Worm (Caenorhabditis elegans) whole organism, midembryonic: Measurements from ENCODE around the gene gln-1.
A peak's percentile ranks its signal among the peaks of the same experiment; 100 is the strongest.

Experiments
- T22C8.4 ChIP-seq: fragments of 200-800 bp; sonication (Bioruptor generic); IDR thresholded peaks from 2 replicates; pipeline ENCODE4 v1.3.6; 2022; ENCODE audit warnings: missing genetic modification characterization, missing compliant biosample characterization
- cog-1 ChIP-seq: sonication (generic microtip); optimal IDR thresholded peaks from 2 replicates; lab custom pipeline; 2016; ENCODE audit warnings: missing genetic modification characterization, missing compliant biosample characterization
- flt-1 ChIP-seq: fragments of 200-800 bp; sonication (Bioruptor generic); IDR thresholded peaks from 2 replicates; pipeline ENCODE4 v1.3.6; 2022; ENCODE audit warnings: missing genetic modification characterization, missing compliant biosample characterization
- klf-2 ChIP-seq: fragments of 200-800 bp; sonication (Bioruptor generic); conservative IDR thresholded peaks from 2 replicates; pipeline ENCODE4 v1.3.6; 2022; ENCODE audit warnings: missing genetic modification reagents, missing genetic modification characterization, missing compliant biosample characterization
- med-1 ChIP-seq: sonication (generic microtip); optimal IDR thresholded peaks from 2 replicates; lab custom pipeline; 2017; ENCODE audit warnings: missing genetic modification characterization, mild to moderate bottlenecking, missing compliant biosample characterization, antibody characterized with exemption, missing genetic modification reagents; ENCODE audit not compliant: insufficient read depth
- ref-1 ChIP-seq: fragments of 200-800 bp; sonication (Bioruptor generic); conservative IDR thresholded peaks from 2 replicates; pipeline ENCODE4 v1.3.6; 2022; ENCODE audit warnings: missing genetic modification reagents, missing genetic modification characterization, missing compliant biosample characterization
- tab-1 ChIP-seq: fragments of 200-800 bp; sonication (Bioruptor generic); IDR thresholded peaks from 2 replicates; pipeline ENCODE4 v1.3.6; 2022; ENCODE audit warnings: missing genetic modification characterization, missing compliant biosample characterization
- ztf-23 ChIP-seq: fragments of 200-800 bp; sonication (Bioruptor generic); IDR thresholded peaks from 2 replicates; pipeline ENCODE4 v1.3.6; 2022; ENCODE audit warnings: missing genetic modification reagents, missing genetic modification characterization, missing compliant biosample characterization
- ztf-29 ChIP-seq: fragments of 200-800 bp; sonication (Bioruptor generic); IDR thresholded peaks from 2 replicates; pipeline ENCODE4 v1.3.6; 2022; ENCODE audit warnings: missing genetic modification reagents, missing genetic modification characterization, missing compliant biosample characterization

The gln-1 gene

ce11 chrX:6057580-6058305 is at the start of gene gln-1:
Gene gln-1, plus strand, starts transcription at chrX:6058255.
- no peak for TF ChIP-seq klf-2 (GFP tag; lab: Robert Waterston, UW)
- no peak for TF ChIP-seq tab-1 (GFP tag; lab: Robert Waterston, UW)
- no peak for TF ChIP-seq flt-1 (GFP tag; lab: Robert Waterston, UW)
- 0 out of 2 replicates have a peak, but pooled peaks have one; percentile 18 for TF ChIP-seq ztf-23 (GFP tag; lab: Robert Waterston, UW)
- TF ChIP-seq ref-1 (GFP tag; lab: Robert Waterston, UW): no peak
- TF ChIP-seq ztf-29 (GFP tag; lab: Robert Waterston, UW): no peak
- no peak for TF ChIP-seq med-1 (GFP tag; lab: Kevin White, UChicago)

- TF ChIP-seq T22C8.4: no peak
- no peak for TF ChIP-seq tab-1 (GFP tag; lab: Robert Waterston, UW)
- TF ChIP-seq ref-1 (GFP tag; lab: Robert Waterston, UW): no peak
- TF ChIP-seq cog-1: no peak
- no peak for TF ChIP-seq ztf-23 (GFP tag; lab: Robert Waterston, UW)
- TF ChIP-seq flt-1 (GFP tag; lab: Robert Waterston, UW): no peak
- TF ChIP-seq klf-2 (GFP tag; lab: Robert Waterston, UW): no peak
- TF ChIP-seq med-1 (GFP tag; lab: Kevin White, UChicago): no peak
- no peak for TF ChIP-seq ztf-29 (GFP tag; lab: Robert Waterston, UW)
Measured at ce11 chrX:6010573-6010972, 47.5 kb upstream of the gln-1 start, which contains the start of gene C09B8.3. Gene C09B8.3, minus strand, starts transcription at chrX:6010673.

- TF ChIP-seq T22C8.4 (no peak), tab-1 (GFP tag; lab: Robert Waterston, UW) (no peak), cog-1 (no peak), ztf-29 (GFP tag; lab: Robert Waterston, UW) (no peak), ref-1 (GFP tag; lab: Robert Waterston, UW) (no peak), med-1 (GFP tag; lab: Kevin White, UChicago) (no peak), flt-1 (GFP tag; lab: Robert Waterston, UW) (no peak), klf-2 (GFP tag; lab: Robert Waterston, UW) (no peak), ztf-23 (GFP tag; lab: Robert Waterston, UW) (no peak)
Measured at ce11 chrX:6015096-6015495, 43.0 kb upstream of the gln-1 start, which contains the start of gene C09B8.8. Gene C09B8.8, plus strand, starts transcription at chrX:6015492.

- TF ChIP-seq klf-2 (GFP tag; lab: Robert Waterston, UW): no peak
- no peak for TF ChIP-seq ref-1 (GFP tag; lab: Robert Waterston, UW)
- no peak for TF ChIP-seq T22C8.4
- TF ChIP-seq ztf-23 (GFP tag; lab: Robert Waterston, UW): no peak
- TF ChIP-seq flt-1 (GFP tag; lab: Robert Waterston, UW): no peak
- no peak for TF ChIP-seq med-1 (GFP tag; lab: Kevin White, UChicago)
- no peak for TF ChIP-seq ztf-29 (GFP tag; lab: Robert Waterston, UW)
- TF ChIP-seq cog-1: no peak
- TF ChIP-seq tab-1 (GFP tag; lab: Robert Waterston, UW): no peak
Measured at ce11 chrX:6019886-6020469, 38.1 kb upstream of the gln-1 start, which contains the start of gene C09B8.4. Gene C09B8.4, minus strand, starts transcription at chrX:6019936.

ce11 chrX:6020782-6021181 is 37.3 kb upstream of the gln-1 start:
- TF ChIP-seq ztf-23 (GFP tag; lab: Robert Waterston, UW): no peak
- no peak for TF ChIP-seq med-1 (GFP tag; lab: Kevin White, UChicago)
- TF ChIP-seq klf-2 (GFP tag; lab: Robert Waterston, UW): no peak
- no peak for TF ChIP-seq tab-1 (GFP tag; lab: Robert Waterston, UW)
- no peak for TF ChIP-seq cog-1
- TF ChIP-seq ztf-29 (GFP tag; lab: Robert Waterston, UW): no peak
- no peak for TF ChIP-seq flt-1 (GFP tag; lab: Robert Waterston, UW)

ce11 chrX:6022469-6022868 is 35.6 kb upstream of the gln-1 start, which contains the start of gene lelo-3:
Gene lelo-3, minus strand, starts transcription at chrX:6022569.
- TF ChIP-seq ztf-29 (GFP tag; lab: Robert Waterston, UW) (no peak), ztf-23 (GFP tag; lab: Robert Waterston, UW) (no peak), med-1 (GFP tag; lab: Kevin White, UChicago) (no peak), ref-1 (GFP tag; lab: Robert Waterston, UW) (no peak), cog-1 (no peak)

ce11 chrX:6024977-6025376 is 33.1 kb upstream of the gln-1 start:
- TF ChIP-seq ztf-23 (GFP tag; lab: Robert Waterston, UW) (no peak), tab-1 (GFP tag; lab: Robert Waterston, UW) (no peak), klf-2 (GFP tag; lab: Robert Waterston, UW) (no peak)

DNA sequence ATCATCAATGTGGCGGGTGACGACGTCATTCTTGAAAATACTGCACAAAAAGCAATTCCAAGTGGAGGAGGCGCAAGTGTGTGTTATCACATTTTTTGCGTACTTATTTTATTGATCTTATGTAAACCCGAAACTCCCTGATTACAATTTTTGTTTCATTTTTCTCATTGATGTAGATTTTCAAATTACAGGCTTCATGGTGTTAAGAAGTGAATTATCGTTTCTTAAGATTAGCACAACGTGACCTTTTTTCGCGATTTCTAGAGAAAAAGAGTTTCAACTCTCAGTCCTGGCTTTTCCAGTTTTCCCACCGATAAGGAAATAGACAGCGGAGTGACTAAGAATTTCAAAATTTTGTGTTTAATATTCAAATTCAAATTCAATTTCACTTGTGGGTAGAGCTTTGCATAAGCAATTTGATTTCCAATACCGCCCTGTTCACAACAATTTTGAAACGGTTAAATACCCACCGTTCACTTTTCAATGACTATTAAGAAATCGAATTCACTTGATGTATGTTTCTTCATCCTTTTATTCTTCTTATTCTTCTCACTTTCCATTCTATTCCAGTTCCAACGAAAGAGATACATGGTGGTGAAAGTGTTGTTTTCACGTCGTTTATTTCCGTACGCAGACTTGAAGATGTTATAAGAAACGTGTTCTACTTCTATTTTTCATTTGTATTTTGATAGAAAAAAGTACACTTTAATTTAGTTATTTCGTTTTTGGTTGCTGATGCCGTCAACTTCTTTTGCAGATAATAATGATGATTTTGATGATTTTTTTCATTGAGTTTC is 31.1 kb upstream of the gln-1 start:
- no peak for TF ChIP-seq T22C8.4
- TF ChIP-seq tab-1 (GFP tag; lab: Robert Waterston, UW): no peak
- TF ChIP-seq cog-1: no peak
- no peak for TF ChIP-seq ztf-23 (GFP tag; lab: Robert Waterston, UW)
- no peak for TF ChIP-seq ztf-29 (GFP tag; lab: Robert Waterston, UW)
- no peak for TF ChIP-seq klf-2 (GFP tag; lab: Robert Waterston, UW)
- TF ChIP-seq med-1 (GFP tag; lab: Kevin White, UChicago): no peak
- no peak for TF ChIP-seq flt-1 (GFP tag; lab: Robert Waterston, UW)
- no peak for TF ChIP-seq ref-1 (GFP tag; lab: Robert Waterston, UW)
